Worm (Caenorhabditis elegans) whole organism, L2 larva: ENCODE data around the gene srf-3.

ENCODE experiments used
- R02D3.7 ChIP-seq: fragments of 150-350 bp; optimal IDR thresholded peaks from 2 replicates; lab custom pipeline; 2014; ENCODE audit warnings: missing biosample characterization, missing genetic modification characterization
- ceh-16 ChIP-seq: fragments of 150-350 bp; optimal IDR thresholded peaks from 2 replicates; lab custom pipeline; 2014; ENCODE audit warnings: missing biosample characterization, missing genetic modification characterization
- ceh-82 ChIP-seq: fragments of 150-350 bp; optimal IDR thresholded peaks from 2 replicates; lab custom pipeline; 2014; ENCODE audit warnings: missing biosample characterization, missing genetic modification characterization
- dmd-4 ChIP-seq: sonication (generic microtip); optimal IDR thresholded peaks from 2 replicates; lab custom pipeline; 2017; ENCODE audit warnings: missing biosample characterization, missing genetic modification characterization
- lsy-2 ChIP-seq, 2 experiments: fragments of 150-350 bp in 1 of 2; sonication (generic microtip) in 1 of 2; optimal IDR thresholded peaks; 2 replicates each; lab custom pipeline; 2014 to 2017; ENCODE audit warnings: missing biosample characterization in 2 of 2, missing genetic modification characterization in 2 of 2
- nhr-23 ChIP-seq: fragments of 150-350 bp; optimal IDR thresholded peaks from 2 replicates; lab custom pipeline; 2014; ENCODE audit warnings: missing biosample characterization, missing genetic modification reagents, missing genetic modification characterization
- nhr-237 ChIP-seq: fragments of 150-350 bp; optimal IDR thresholded peaks from 2 replicates; lab custom pipeline; 2014; ENCODE audit warnings: missing biosample characterization, missing genetic modification characterization
- skn-1 ChIP-seq: sonication (generic microtip); optimal IDR thresholded peaks from 2 replicates; lab custom pipeline; 2017; ENCODE audit warnings: missing biosample characterization, missing genetic modification characterization

DNA sequence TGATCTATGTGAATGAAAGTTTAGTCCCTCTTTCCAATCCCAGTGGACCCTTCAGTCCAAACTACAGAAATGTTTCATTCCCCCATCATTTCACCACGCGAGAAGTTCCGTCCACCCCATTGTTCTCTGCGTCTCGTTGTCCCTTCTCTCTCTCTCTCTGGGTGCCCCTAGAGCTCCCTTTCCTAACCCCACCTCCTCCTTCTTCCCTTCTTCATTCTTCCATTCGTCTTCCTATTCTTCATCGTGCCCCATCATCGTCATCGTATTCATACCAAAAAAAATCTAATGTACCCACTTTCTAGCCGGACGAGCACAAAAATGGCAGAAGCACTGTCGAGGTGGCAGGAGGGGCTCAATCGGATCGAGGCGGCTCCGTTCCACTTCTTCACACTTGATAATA is 13.1 kb upstream of the srf-3 start, which contains the start of gene M02B1.3:
- TF ChIP-seq skn-1 (tag; lab: Kevin White, UChicago) = no peak
- no peak for TF ChIP-seq dmd-4
- TF ChIP-seq R02D3.7 (tag; lab: Kevin White, UChicago) = no peak
- TF ChIP-seq ceh-16 (tag; lab: Kevin White, UChicago) = no peak
- TF ChIP-seq nhr-23 (tag; lab: Kevin White, UChicago) = no peak
- no peak for TF ChIP-seq lsy-2 (tag; optimal IDR thresholded peaks at IDR 0.05; lab: Kevin White, UChicago)
- TF ChIP-seq nhr-237 (tag; lab: Kevin White, UChicago) = no peak
- TF ChIP-seq ceh-82 (tag; lab: Kevin White, UChicago) = no peak
